Fruit fly (Drosophila melanogaster) Kc167 (cell line): ENCODE results near the gene Osi4.

ENCODE experiments used
- Myc ChIP-seq: fragments of >200 bp; optimal IDR thresholded peaks from 2 replicates; lab custom pipeline; 2017; ENCODE audit warnings: missing external identifiers
- Sin3A ChIP-seq: fragments of >200 bp; optimal IDR thresholded peaks from 2 replicates; lab custom pipeline; 2018; ENCODE audit warnings: missing external identifiers
- h ChIP-seq: fragments of >200 bp; optimal IDR thresholded peaks from 3 replicates; lab custom pipeline; 2018; ENCODE audit warnings: missing external identifiers
- insv ChIP-seq: fragments of >200 bp; optimal IDR thresholded peaks from 3 replicates; lab custom pipeline; 2018; ENCODE audit warnings: missing external identifiers
- psq ChIP-seq: fragments of >200 bp; optimal IDR thresholded peaks from 2 replicates; lab custom pipeline; 2017; ENCODE audit warnings: missing external identifiers
- ttk ChIP-seq: sonication (Bioruptor generic); optimal IDR thresholded peaks from 2 replicates; lab custom pipeline; 2017; ENCODE audit warnings: missing external identifiers

DNA sequence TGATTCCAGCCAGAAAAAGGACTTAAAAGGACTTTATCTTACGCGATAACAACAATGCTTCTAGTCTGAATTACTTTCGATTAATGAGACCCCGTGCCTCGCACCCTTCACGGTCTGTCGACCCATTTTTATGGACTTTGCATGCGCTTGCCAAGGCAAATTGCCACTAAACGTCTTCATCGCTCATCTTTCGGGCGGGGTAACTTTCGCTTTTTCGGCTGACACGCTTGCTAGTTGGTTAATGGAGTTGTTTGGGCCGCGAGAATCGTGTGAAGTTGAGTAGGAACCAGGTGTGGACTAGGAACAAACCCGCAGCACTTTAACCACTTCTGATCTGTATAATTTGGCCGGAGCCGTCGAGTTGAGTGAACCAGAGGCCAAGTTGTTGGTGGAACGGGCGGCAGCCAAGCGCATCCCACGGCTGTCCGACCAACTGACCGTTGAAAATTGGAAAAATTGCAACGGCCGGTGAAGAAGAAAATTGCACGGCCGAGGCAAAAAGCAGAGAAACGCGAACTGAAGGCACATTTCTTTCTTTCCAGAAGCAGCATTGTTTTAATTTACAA, 5.5 kb upstream of the Osi4 start, which contains the start of gene Osi5:
- TF ChIP-seq psq (lab: Kevin White, UChicago) (no peak), h (no peak), insv (lab: Kevin White, UChicago) (no peak), ttk (lab: Kevin White, UChicago) (no peak), Sin3A (lab: Kevin White, UChicago) (no peak), Myc (lab: Kevin White, UChicago) (no peak)
